Worm (Caenorhabditis elegans) whole organism, L4 larva: ENCODE data around the gene sphk-1.

Source experiments
- D1046.2 ChIP-seq: fragments of 200-800 bp; sonication (Bioruptor generic); IDR thresholded peaks from 2 replicates; pipeline ENCODE4 v1.3.6; 2022; ENCODE audit warnings: missing genetic modification characterization, missing compliant biosample characterization
- F26F4.8 ChIP-seq: fragments of 200-800 bp; sonication (Bioruptor generic); conservative IDR thresholded peaks from 2 replicates; pipeline ENCODE4 v1.3.6; 2022; ENCODE audit warnings: missing genetic modification characterization, missing compliant biosample characterization
- T26A8.4 ChIP-seq: fragments of 200-800 bp; sonication (Bioruptor generic); IDR thresholded peaks from 2 replicates; pipeline ENCODE4 v1.3.6; 2022; ENCODE audit warnings: missing genetic modification characterization, missing compliant biosample characterization
- Y105C5A.15 ChIP-seq: fragments of 200-800 bp; sonication (Bioruptor generic); IDR thresholded peaks from 2 replicates; pipeline ENCODE4 v1.3.6; 2022; ENCODE audit warnings: missing genetic modification characterization, missing compliant biosample characterization
- Y5F2A.4 ChIP-seq: fragments of 200-800 bp; sonication (Bioruptor generic); optimal IDR thresholded peaks from 2 replicates; lab custom pipeline; 2018; ENCODE audit warnings: mild to moderate bottlenecking, missing genetic modification characterization, missing compliant biosample characterization
- Y75B8A.6 ChIP-seq: fragments of 200-800 bp; sonication (Bioruptor generic); IDR thresholded peaks from 2 replicates; pipeline ENCODE4 v1.3.6; 2022; ENCODE audit warnings: missing genetic modification reagents, missing genetic modification characterization, missing compliant biosample characterization
- ZK337.2 ChIP-seq: fragments of 200-800 bp; sonication (Bioruptor generic); IDR thresholded peaks from 2 replicates; pipeline ENCODE4 v1.3.6; 2022; ENCODE audit warnings: missing genetic modification reagents, missing genetic modification characterization, missing compliant biosample characterization
- aha-1 ChIP-seq: fragments of 150-350 bp; peaks from one replicate; lab custom pipeline; 2014; ENCODE audit warnings: missing biosample characterization, missing genetic modification characterization
- aly-2 ChIP-seq: sonication (generic microtip); optimal IDR thresholded peaks from 2 replicates; lab custom pipeline; 2018; ENCODE audit warnings: missing biosample characterization, missing genetic modification characterization
- ctbp-1 ChIP-seq: fragments of 200-800 bp; sonication (Bioruptor generic); IDR thresholded peaks from 2 replicates; pipeline ENCODE4 v1.3.6; 2022; ENCODE audit warnings: missing genetic modification reagents, missing genetic modification characterization, missing compliant biosample characterization
- daf-16 ChIP-seq, 3 experiments: sonication (generic microtip); optimal IDR thresholded peaks; 2 replicates each; lab custom pipeline; 2016 to 2017; ENCODE audit warnings: missing genetic modification characterization in 3 of 3, missing genetic modification reagents in 3 of 3, mild to moderate bottlenecking in 2 of 3, missing compliant biosample characterization in 2 of 3, missing biosample characterization in 1 of 3, moderate library complexity in 1 of 3
- dmd-8 ChIP-seq: fragments of 200-800 bp; sonication (Bioruptor generic); IDR thresholded peaks from 2 replicates; pipeline ENCODE4 v1.3.6; 2022; ENCODE audit warnings: missing genetic modification characterization, missing compliant biosample characterization
- fkh-10 ChIP-seq: fragments of 150-350 bp; optimal IDR thresholded peaks from 2 replicates; lab custom pipeline; 2014; ENCODE audit warnings: missing biosample characterization, missing genetic modification reagents, missing genetic modification characterization
- hlh-11 ChIP-seq: fragments of 200-800 bp; sonication (Bioruptor generic); optimal IDR thresholded peaks from 2 replicates; lab custom pipeline; 2018; ENCODE audit warnings: mild to moderate bottlenecking, missing genetic modification characterization, missing compliant biosample characterization
- hlh-30 ChIP-seq: sonication (generic microtip); optimal IDR thresholded peaks from 2 replicates; lab custom pipeline; 2017; ENCODE audit warnings: antibody characterized with exemption, mild to moderate bottlenecking, missing genetic modification characterization, missing compliant biosample characterization; ENCODE audit not compliant: insufficient read depth
- jun-1 ChIP-seq: fragments of 150-350 bp; optimal IDR thresholded peaks from 2 replicates; lab custom pipeline; 2014; ENCODE audit warnings: missing biosample characterization, missing genetic modification reagents, missing genetic modification characterization
- lim-7 ChIP-seq: fragments of 200-800 bp; sonication (Bioruptor generic); IDR thresholded peaks from 2 replicates; pipeline ENCODE4 v1.3.6; 2022; ENCODE audit warnings: missing genetic modification characterization, missing compliant biosample characterization
- lin-1 ChIP-seq: fragments of 200-800 bp; sonication (Bioruptor generic); IDR thresholded peaks from 2 replicates; pipeline ENCODE4 v1.3.6; 2022; ENCODE audit warnings: missing genetic modification reagents, missing genetic modification characterization, missing compliant biosample characterization
- lin-29 ChIP-seq: fragments of 200-800 bp; sonication (Bioruptor generic); IDR thresholded peaks from 2 replicates; pipeline ENCODE4 v1.3.6; 2022; ENCODE audit warnings: missing genetic modification reagents, missing genetic modification characterization, missing compliant biosample characterization
- lin-38 ChIP-seq: fragments of 200-800 bp; sonication (Bioruptor generic); IDR thresholded peaks from 2 replicates; pipeline ENCODE4 v1.3.6; 2022; ENCODE audit warnings: missing genetic modification reagents, missing genetic modification characterization, missing compliant biosample characterization
- lir-3 ChIP-seq: sonication (generic microtip); optimal IDR thresholded peaks from 2 replicates; lab custom pipeline; 2016; ENCODE audit warnings: mild to moderate bottlenecking, missing genetic modification characterization, missing compliant biosample characterization
- madf-9 ChIP-seq: fragments of 200-800 bp; sonication (Bioruptor generic); conservative IDR thresholded peaks from 2 replicates; pipeline ENCODE4 v1.3.6; 2022; ENCODE audit warnings: missing genetic modification reagents, missing genetic modification characterization, missing compliant biosample characterization
- mdl-1 ChIP-seq, 2 experiments: fragments of 150-350 bp in 1 of 2; sonication (generic microtip) in 1 of 2; optimal IDR thresholded peaks; 2 replicates each; lab custom pipeline; 2014 to 2017; ENCODE audit warnings: missing biosample characterization in 2 of 2, missing genetic modification characterization in 2 of 2
- mes-2 ChIP-seq: sonication (generic microtip); optimal IDR thresholded peaks from 2 replicates; lab custom pipeline; 2016; ENCODE audit warnings: missing genotype, mild to moderate bottlenecking, missing genetic modification characterization, missing compliant biosample characterization; ENCODE audit not compliant: poor library complexity, severe bottlenecking
- mxl-2 ChIP-seq: fragments of 200-800 bp; sonication (Bioruptor generic); conservative IDR thresholded peaks from 2 replicates; pipeline ENCODE4 v1.3.6; 2022; ENCODE audit warnings: missing genetic modification reagents, missing genetic modification characterization, missing compliant biosample characterization
- mxl-3 ChIP-seq: fragments of 200-800 bp; sonication (Bioruptor generic); optimal IDR thresholded peaks from 2 replicates; lab custom pipeline; 2018; ENCODE audit warnings: mild to moderate bottlenecking, missing genetic modification characterization, missing compliant biosample characterization
- nhr-10 ChIP-seq: fragments of 150-350 bp; optimal IDR thresholded peaks from 2 replicates; lab custom pipeline; 2014; ENCODE audit warnings: missing biosample characterization, missing genetic modification characterization
- nhr-28 ChIP-seq: fragments of 150-350 bp; optimal IDR thresholded peaks from 2 replicates; lab custom pipeline; 2014; ENCODE audit warnings: missing biosample characterization, missing genetic modification characterization
- nhr-41 ChIP-seq: fragments of 200-800 bp; sonication (Bioruptor generic); IDR thresholded peaks from 2 replicates; pipeline ENCODE4 v1.3.6; 2022; ENCODE audit warnings: missing genetic modification reagents, missing genetic modification characterization, missing compliant biosample characterization
- nhr-42 ChIP-seq: fragments of 200-800 bp; sonication (Bioruptor generic); IDR thresholded peaks from 2 replicates; pipeline ENCODE4 v1.3.6; 2022; ENCODE audit warnings: missing genetic modification characterization, missing compliant biosample characterization
- nhr-48 ChIP-seq: sonication (generic microtip); optimal IDR thresholded peaks from 2 replicates; lab custom pipeline; 2016; ENCODE audit warnings: mild to moderate bottlenecking, missing genetic modification characterization, missing compliant biosample characterization
- nhr-76 ChIP-seq: fragments of 150-350 bp; optimal IDR thresholded peaks from 2 replicates; lab custom pipeline; 2014; ENCODE audit warnings: missing biosample characterization, missing genetic modification characterization
- skn-1 ChIP-seq: fragments of 150-350 bp; optimal IDR thresholded peaks from 2 replicates; lab custom pipeline; 2014; ENCODE audit warnings: missing biosample characterization, missing genetic modification characterization
- snpc-1.2 ChIP-seq: fragments of 200-800 bp; sonication (Bioruptor generic); IDR thresholded peaks from 2 replicates; pipeline ENCODE4 v1.3.6; 2022; ENCODE audit warnings: missing genetic modification reagents, missing genetic modification characterization, missing compliant biosample characterization
- spr-3 ChIP-seq: fragments of 200-800 bp; sonication (Bioruptor generic); optimal IDR thresholded peaks from 2 replicates; lab custom pipeline; 2018; ENCODE audit warnings: mild to moderate bottlenecking, missing genetic modification characterization, missing compliant biosample characterization
- tag-97 ChIP-seq: fragments of 200-800 bp; sonication (Bioruptor generic); IDR thresholded peaks from 2 replicates; pipeline ENCODE4 v1.3.6; 2022; ENCODE audit warnings: missing genetic modification characterization, missing compliant biosample characterization
- unc-62 ChIP-seq, 3 experiments: fragments of 150-350 bp in 1 of 3; sonication (generic microtip); optimal IDR thresholded peaks in 2 of 3; peaks in 1 of 3; 1 replicate in 1 of 3; 2 replicates in 2 of 3; lab custom pipeline; 2014 to 2017; ENCODE audit warnings: missing biosample characterization in 3 of 3, missing genetic modification characterization in 3 of 3, missing genetic modification reagents in 3 of 3, missing genotype in 1 of 3
- vab-7 ChIP-seq: fragments of 200-800 bp; sonication (Bioruptor generic); IDR thresholded peaks from 2 replicates; pipeline ENCODE4 v1.3.6; 2022; ENCODE audit warnings: missing genetic modification reagents, missing genetic modification characterization, missing compliant biosample characterization
- zag-1 ChIP-seq: fragments of 150-350 bp; optimal IDR thresholded peaks from 2 replicates; lab custom pipeline; 2014; ENCODE audit warnings: missing biosample characterization, missing genetic modification characterization
- zfp-3 ChIP-seq: fragments of 200-800 bp; sonication (Bioruptor generic); conservative IDR thresholded peaks from 2 replicates; pipeline ENCODE4 v1.3.6; 2022; ENCODE audit warnings: missing genetic modification reagents, missing genetic modification characterization, missing compliant biosample characterization

The sphk-1 gene

DNA sequence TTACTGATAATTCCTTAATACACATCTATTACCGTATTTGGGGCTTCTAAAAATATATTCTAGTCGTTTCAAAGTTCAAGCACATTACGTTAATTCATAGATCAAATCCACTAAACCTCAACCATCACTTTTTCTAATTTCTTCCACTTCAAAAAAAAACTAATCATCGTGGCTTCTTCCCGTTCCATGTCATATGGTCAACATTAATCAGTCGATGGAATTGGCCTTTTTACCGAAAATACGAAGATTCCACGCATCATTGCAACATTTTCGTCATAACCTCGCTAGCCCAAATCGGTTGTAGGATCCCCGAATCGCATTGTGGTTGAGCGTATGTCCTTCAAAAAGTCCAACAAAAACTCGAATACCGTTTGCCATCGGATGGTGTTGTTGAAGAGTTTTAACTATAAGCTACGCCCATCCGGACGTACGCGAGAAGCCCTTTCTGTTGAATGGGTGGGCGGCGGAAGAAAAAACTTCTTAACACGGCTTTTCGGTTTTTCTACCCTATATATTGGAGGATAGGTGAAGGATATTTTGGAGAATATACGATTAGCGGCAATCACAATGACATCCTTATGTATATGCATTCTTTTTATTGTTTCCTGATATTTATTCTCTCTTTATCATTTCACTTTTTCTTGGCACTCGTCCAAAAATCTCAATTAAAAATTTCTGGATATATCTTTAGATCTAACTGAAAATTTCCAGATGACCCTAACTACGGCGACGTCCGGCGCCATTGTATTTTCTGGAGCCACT lies 31.1 kb upstream of the sphk-1 start, which contains the start of gene rol-6:
Gene rol-6 (plus strand): TSS at position 712 of the 762 bp plus-strand sequence.
- TF ChIP-seq F26F4.8 (GFP tag; lab: Robert Waterston, UW), result no peak
- no peak for TF ChIP-seq lin-1 (GFP tag; lab: Robert Waterston, UW)
- TF ChIP-seq Y5F2A.4 (GFP tag; lab: Kevin White, UChicago), result no peak
- no peak for TF ChIP-seq nhr-42
- peak; percentile 17 for TF ChIP-seq hlh-11 (tag; lab: Kevin White, UChicago)
- TF ChIP-seq nhr-28 (tag; lab: Kevin White, UChicago), result peak; percentile 30
- no peak for TF ChIP-seq vab-7
- no peak for TF ChIP-seq hlh-30
- no peak for TF ChIP-seq daf-16 (GFP tag; optimal IDR thresholded peaks at IDR 0.05; lab: Kevin White, UChicago)
- no peak for TF ChIP-seq daf-16 (tag; optimal IDR thresholded peaks at IDR 0.05; lab: Kevin White, UChicago)
- TF ChIP-seq zag-1 (tag; lab: Kevin White, UChicago), result no peak
- peak; percentile 85 for TF ChIP-seq aha-1 (tag; lab: Kevin White, UChicago)
- no peak for TF ChIP-seq nhr-10 (tag; lab: Kevin White, UChicago)

DNA sequence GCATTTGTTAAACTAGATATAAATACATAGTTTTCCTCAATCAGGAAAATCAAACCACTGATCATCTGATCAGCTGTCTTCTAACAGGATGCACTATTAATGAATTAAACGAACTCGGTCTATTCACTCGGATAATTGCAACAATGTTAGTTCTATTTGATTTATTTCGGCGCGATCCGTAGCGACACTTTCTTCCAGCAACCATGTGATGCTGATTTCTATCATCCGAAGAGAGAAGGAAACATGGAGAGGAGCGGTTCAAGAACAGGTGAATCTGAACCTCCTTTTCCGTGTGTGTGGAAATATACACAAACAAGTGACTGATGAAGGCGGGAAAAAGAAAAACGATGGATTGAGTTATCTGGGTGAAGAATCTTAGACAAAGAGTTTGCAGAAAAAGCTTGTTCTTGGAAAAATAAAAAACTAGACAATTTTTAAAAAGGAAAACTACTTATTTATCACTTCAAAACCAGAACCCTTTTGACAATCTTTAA lies 30.3 kb upstream of the sphk-1 start:
- TF ChIP-seq nhr-28 (tag; lab: Kevin White, UChicago), result peak; percentile 4
- TF ChIP-seq hlh-11 (tag; lab: Kevin White, UChicago), result peak; percentile 13
- TF ChIP-seq lin-29, result no peak
- no peak for TF ChIP-seq tag-97 (GFP tag; lab: Robert Waterston, UW)
- no peak for TF ChIP-seq mes-2 (tag; lab: Kevin White, UChicago)
- TF ChIP-seq zfp-3 (GFP tag; lab: Robert Waterston, UW), result no peak

DNA sequence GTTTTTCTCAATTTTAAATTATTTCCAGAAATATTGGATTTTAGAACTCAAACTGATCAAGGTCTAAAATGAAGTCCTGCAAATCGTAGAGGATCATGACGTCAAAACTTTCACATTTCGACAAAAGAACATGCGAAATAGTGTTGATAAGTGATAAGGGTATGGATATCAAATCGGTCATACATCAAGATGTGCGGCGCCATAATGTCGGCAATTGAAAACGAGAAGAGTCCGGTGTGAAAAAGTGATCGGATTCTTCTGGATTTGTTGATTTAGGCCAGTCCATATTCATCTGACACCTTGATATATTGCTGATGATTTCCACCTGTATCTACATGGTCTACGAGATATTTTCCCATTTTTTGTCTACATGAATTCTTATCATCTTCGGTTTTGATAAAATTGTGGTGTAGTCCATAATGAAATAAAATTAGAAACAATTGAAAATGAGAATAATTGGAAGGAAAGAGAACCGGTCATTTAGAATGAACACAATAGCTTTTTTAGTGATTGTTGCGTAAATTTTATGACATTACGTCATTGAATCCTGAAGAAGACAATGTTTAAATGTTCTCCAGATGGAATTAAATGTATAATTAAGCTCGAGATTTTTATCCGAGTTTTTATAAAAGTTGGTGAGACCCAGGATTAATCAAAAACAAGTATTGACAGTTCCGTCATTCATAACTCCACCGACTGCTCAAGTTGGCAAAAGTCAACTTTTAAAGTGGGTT lies 29.7 kb upstream of the sphk-1 start:
- TF ChIP-seq aly-2 (tag; lab: Kevin White, UChicago) (no peak), nhr-28 (tag; lab: Kevin White, UChicago) (peak; percentile 47), nhr-48 (tag; lab: Kevin White, UChicago) (no peak), Y105C5A.15 (GFP tag; lab: Robert Waterston, UW) (no peak), lim-7 (GFP tag; lab: Robert Waterston, UW) (no peak), spr-3 (no peak), lin-38 (GFP tag; lab: Robert Waterston, UW) (no peak), lir-3 (no peak), ctbp-1 (GFP tag; lab: Robert Waterston, UW) (no peak), ZK337.2 (GFP tag; lab: Robert Waterston, UW) (no peak), lin-29 (no peak), madf-9 (GFP tag; lab: Robert Waterston, UW) (no peak), snpc-1.2 (GFP tag; lab: Robert Waterston, UW) (no peak), hlh-11 (tag; lab: Kevin White, UChicago) (peak; percentile 29), skn-1 (tag; lab: Kevin White, UChicago) (no peak), D1046.2 (no peak), nhr-76 (no peak), mxl-2 (GFP tag; lab: Robert Waterston, UW) (no peak), aha-1 (tag; lab: Kevin White, UChicago) (peak; percentile 42)

DNA sequence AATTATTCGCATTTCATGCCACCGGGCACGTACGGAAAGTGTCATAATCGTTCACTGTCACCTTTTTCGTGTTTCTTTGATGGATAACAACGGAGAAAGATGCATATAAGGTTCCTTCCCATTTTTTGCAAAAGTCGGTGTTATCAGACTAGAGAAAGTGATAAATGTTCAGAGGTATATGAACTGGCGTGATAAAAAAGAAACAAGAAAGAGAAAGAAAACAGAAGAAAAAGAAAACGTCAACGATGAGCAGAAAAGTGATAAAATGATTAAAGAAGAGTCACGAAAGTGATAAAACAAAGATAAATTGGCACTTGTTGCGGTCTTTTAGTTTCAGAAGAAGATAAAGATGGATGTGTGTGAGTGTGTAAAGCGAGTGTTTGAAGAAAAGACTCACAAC lies 28.8 kb upstream of the sphk-1 start:
- no peak for TF ChIP-seq jun-1 (tag; lab: Kevin White, UChicago)
- TF ChIP-seq dmd-8 (GFP tag; lab: Robert Waterston, UW), result no peak
- no peak for TF ChIP-seq ZK337.2 (GFP tag; lab: Robert Waterston, UW)
- peak in 1 of 2 experiments; percentile 56 for TF ChIP-seq unc-62 (GFP tag; optimal IDR thresholded peaks at IDR 0.05 in 1 of 2; lab: Kevin White, UChicago)
- TF ChIP-seq unc-62 (tag; optimal IDR thresholded peaks at IDR 0.05; lab: Kevin White, UChicago), result no peak
- peak; percentile 82 for TF ChIP-seq aha-1 (tag; lab: Kevin White, UChicago)
- peak; percentile 26 for TF ChIP-seq nhr-28 (tag; lab: Kevin White, UChicago)
- TF ChIP-seq nhr-42, result no peak
- no peak for TF ChIP-seq nhr-41 (GFP tag; lab: Robert Waterston, UW)
- TF ChIP-seq hlh-30, result no peak
- no peak for TF ChIP-seq F26F4.8 (GFP tag; lab: Robert Waterston, UW)
- TF ChIP-seq mxl-3, result no peak
- TF ChIP-seq lir-3, result no peak
- no peak for TF ChIP-seq hlh-11 (tag; lab: Kevin White, UChicago)
- TF ChIP-seq fkh-10 (GFP tag; lab: Kevin White, UChicago), result no peak
- no peak for TF ChIP-seq T26A8.4
- no peak for TF ChIP-seq Y75B8A.6 (GFP tag; lab: Robert Waterston, UW)
- no peak for TF ChIP-seq mdl-1 (tag; optimal IDR thresholded peaks at IDR 0.05; lab: Kevin White, UChicago)
